Worm (Caenorhabditis elegans): ENCODE measurements around the gene hmit-1.3.

Gene hmit-1.3

ce11 chrIII:3488224-3488623 lies 31.2 kb downstream of the hmit-1.3 start, which contains the start of gene C34C12.7:
Gene C34C12.7 (minus strand): TSS chrIII:3488341.
- TF ChIP-seq hmg-1.2 (GFP tag; IDR thresholded peaks at IDR 0.05) (peak; percentile 65), lin-40 (tag; optimal IDR thresholded peaks at IDR 0.05) (no peak)

ce11 chrIII:3487133-3487532 lies 32.3 kb downstream of the hmit-1.3 start:
- TF ChIP-seq rcor-1 (GFP tag; IDR thresholded peaks at IDR 0.05) (no peak), lag-1 (GFP tag; IDR thresholded peaks at IDR 0.05) (no peak), attf-3 (GFP tag; conservative IDR thresholded peaks at IDR 0.05) (no peak), die-1 (tag; optimal IDR thresholded peaks at IDR 0.05) (no peak), hmg-20 (GFP tag; IDR thresholded peaks at IDR 0.05) (no peak), attf-6 (GFP tag; IDR thresholded peaks at IDR 0.05) (no peak), F55B11.4 (tag; optimal IDR thresholded peaks at IDR 0.05; ENCODE audit: borderline replicate concordance, insufficient read depth) (no peak), cebp-2 (GFP tag; IDR thresholded peaks at IDR 0.05) (no peak), hsf-1 (GFP tag; IDR thresholded peaks at IDR 0.05) (no peak), ztf-28 (GFP tag; IDR thresholded peaks at IDR 0.05) (no peak), cebp-1 (GFP tag; IDR thresholded peaks at IDR 0.05) (no peak), cebp-1 (tag; optimal IDR thresholded peaks at IDR 0.05) (no peak), nfya-2 (GFP tag; IDR thresholded peaks at IDR 0.05) (no peak), K12H6.12 (tag; optimal IDR thresholded peaks at IDR 0.05) (no peak), dpff-1 (tag; optimal IDR thresholded peaks at IDR 0.05) (no peak), nhr-179 (tag; optimal IDR thresholded peaks at IDR 0.05) (no peak)

ce11 chrIII:3486055-3486454 lies 33.4 kb downstream of the hmit-1.3 start:
- no peak for TF ChIP-seq ceh-40 (GFP tag; IDR thresholded peaks at IDR 0.05)
- no peak for TF ChIP-seq B0261.1 (tag; optimal IDR thresholded peaks at IDR 0.05)
- no peak for TF ChIP-seq ztf-28 (GFP tag; IDR thresholded peaks at IDR 0.05)
- TF ChIP-seq ceh-58 (GFP tag; IDR thresholded peaks at IDR 0.05), result no peak
- TF ChIP-seq F33H1.4 (GFP tag; IDR thresholded peaks at IDR 0.05), result no peak
- no peak for TF ChIP-seq ama-1 (optimal IDR thresholded peaks at IDR 0.05)
- TF ChIP-seq ama-1 (GFP tag; optimal IDR thresholded peaks at IDR 0.05), result no peak
- TF ChIP-seq K11D2.4 (GFP tag; IDR thresholded peaks at IDR 0.05), result no peak
- TF ChIP-seq Y95B8A.8 (GFP tag; IDR thresholded peaks at IDR 0.05), result no peak
- TF ChIP-seq Y53F4B.3 (GFP tag; IDR thresholded peaks at IDR 0.05), result no peak
- no peak for TF ChIP-seq unc-62 (GFP tag; optimal IDR thresholded peaks at IDR 0.05)
- TF ChIP-seq snpc-1.3 (tag; optimal IDR thresholded peaks at IDR 0.05; ENCODE audit: insufficient read depth), result no peak
- no peak for TF ChIP-seq hlh-26 (GFP tag; conservative IDR thresholded peaks at IDR 0.05)
- no peak for TF ChIP-seq Y56A3A.18 (GFP tag; IDR thresholded peaks at IDR 0.05)
- no peak for TF ChIP-seq ztf-3 (GFP tag; optimal IDR thresholded peaks at IDR 0.05)
- TF ChIP-seq ceh-100 (GFP tag; IDR thresholded peaks at IDR 0.05), result no peak
- no peak for TF ChIP-seq madf-10 (tag; optimal IDR thresholded peaks at IDR 0.05)
- TF ChIP-seq pha-4 (tag; optimal IDR thresholded peaks at IDR 0.05), result no peak
- TF ChIP-seq snpc-1.1 (tag; optimal IDR thresholded peaks at IDR 0.05; ENCODE audit: insufficient read depth), result no peak
- no peak for TF ChIP-seq unc-130 (GFP tag; optimal IDR thresholded peaks at IDR 0.05)
- TF ChIP-seq ccch-3 (GFP tag; optimal IDR thresholded peaks at IDR 0.05), result no peak
